Worm (Caenorhabditis elegans) whole organism, early embryonic: ENCODE measurements around the gene arl-3.

Experiments
- pes-1 ChIP-seq: fragments of 200-800 bp; sonication (Bioruptor generic); IDR thresholded peaks from 2 replicates; pipeline ENCODE4 v1.3.6; 2022; ENCODE audit warnings: missing genetic modification reagents, missing genetic modification characterization, missing compliant biosample characterization
- tra-4 ChIP-seq: sonication (generic microtip); optimal IDR thresholded peaks from 2 replicates; lab custom pipeline; 2017; ENCODE audit warnings: missing genetic modification characterization, missing compliant biosample characterization

ce11 chrII:14643983-14644382 lies 37.7 kb downstream of the arl-3 start, which contains the start of gene atgp-2:
- TF ChIP-seq tra-4 (tag; lab: Kevin White, UChicago) (no peak), pes-1 (GFP tag; lab: Robert Waterston, UW) (no peak)
